Fruit fly (Drosophila melanogaster) whole organism, embryonic: ENCODE results near the gene CG8119.

ENCODE experiments used
- ATbp ChIP-seq: fragments of 200-800 bp; sonication (Bioruptor generic); optimal IDR thresholded peaks from 2 replicates; lab custom pipeline; 2017; ENCODE audit warnings: missing biosample characterization, mild to moderate bottlenecking, missing genetic modification characterization, missing genetic modification reagents
- BEAF-32 ChIP-seq: fragments of 200-800 bp; sonication (Bioruptor generic); optimal IDR thresholded peaks from 3 replicates; lab custom pipeline; 2017; ENCODE audit warnings: missing biosample characterization, missing genetic modification characterization, mild to moderate bottlenecking, moderate library complexity, missing genetic modification reagents
- Bdp1 ChIP-seq: fragments of 200-800 bp; sonication (Bioruptor generic); optimal IDR thresholded peaks from 3 replicates; lab custom pipeline; 2016; ENCODE audit warnings: missing biosample characterization, missing genetic modification characterization
- CG10321 ChIP-seq: fragments of 200-800 bp; sonication (Bioruptor generic); IDR thresholded peaks from 2 replicates; pipeline ENCODE4 v1.3.6; 2022; ENCODE audit warnings: missing biosample characterization, missing genetic modification characterization
- CG10565 ChIP-seq: fragments of 200-800 bp; sonication (Bioruptor generic); optimal IDR thresholded peaks from 3 replicates; lab custom pipeline; 2016; ENCODE audit warnings: missing biosample characterization, mild to moderate bottlenecking, missing genetic modification characterization
- CG11247 ChIP-seq: fragments of 200-800 bp; sonication (Bioruptor generic); IDR thresholded peaks from 2 replicates; pipeline ENCODE4 v1.3.6; 2022; ENCODE audit warnings: missing biosample characterization, missing genetic modification characterization
- CG12071 ChIP-seq: fragments of 200-800 bp; sonication (Bioruptor generic); optimal IDR thresholded peaks from 3 replicates; lab custom pipeline; 2018; ENCODE audit warnings: missing biosample characterization, mild to moderate bottlenecking, missing genetic modification characterization
- CG12942 ChIP-seq: fragments of 200-800 bp; sonication (Bioruptor generic); optimal IDR thresholded peaks from 3 replicates; lab custom pipeline; 2016; ENCODE audit warnings: missing biosample characterization, missing genetic modification characterization
- CG15269 ChIP-seq: fragments of 200-800 bp; sonication (Bioruptor generic); optimal IDR thresholded peaks from 2 replicates; lab custom pipeline; 2018; ENCODE audit warnings: missing biosample characterization, mild to moderate bottlenecking, missing genetic modification characterization, moderate library complexity
- CG18619 ChIP-seq: fragments of 200-800 bp; sonication (Bioruptor generic); optimal IDR thresholded peaks from 3 replicates; lab custom pipeline; 2017; ENCODE audit warnings: missing biosample characterization, mild to moderate bottlenecking, missing genetic modification characterization
- CG2120 ChIP-seq: fragments of 200-800 bp; sonication (Bioruptor generic); optimal IDR thresholded peaks from 3 replicates; lab custom pipeline; 2016; ENCODE audit warnings: missing biosample characterization, missing genetic modification characterization
- CG2199 ChIP-seq: fragments of 200-800 bp; sonication (Bioruptor generic); IDR thresholded peaks from 3 replicates; pipeline ENCODE4 v1.3.6; 2022; ENCODE audit warnings: missing biosample characterization, missing genetic modification characterization
- CG2678 ChIP-seq: fragments of 200-800 bp; sonication (Bioruptor generic); optimal IDR thresholded peaks from 3 replicates; lab custom pipeline; 2019; ENCODE audit warnings: missing biosample characterization, mild to moderate bottlenecking, missing genetic modification characterization, moderate library complexity
- CG32532 ChIP-seq: fragments of 200-800 bp; sonication (Bioruptor generic); IDR thresholded peaks from 2 replicates; pipeline ENCODE4 v1.3.6; 2022; ENCODE audit warnings: missing biosample characterization, missing genetic modification characterization
- CG3995 ChIP-seq: fragments of 200-800 bp; sonication (Bioruptor generic); optimal IDR thresholded peaks from 3 replicates; lab custom pipeline; 2016; ENCODE audit warnings: missing biosample characterization, missing genetic modification characterization
- CG43689 ChIP-seq: fragments of 200-800 bp; sonication (Bioruptor generic); IDR thresholded peaks from 2 replicates; pipeline ENCODE4 v1.3.6; 2022; ENCODE audit warnings: missing biosample characterization, missing genetic modification characterization
- CG4707 ChIP-seq: fragments of 200-800 bp; sonication (Bioruptor generic); optimal IDR thresholded peaks from 2 replicates; lab custom pipeline; 2018; ENCODE audit warnings: missing biosample characterization, mild to moderate bottlenecking, missing genetic modification characterization, moderate library complexity
- CG6689 ChIP-seq: fragments of 200-800 bp; sonication (Bioruptor generic); IDR thresholded peaks from 2 replicates; pipeline ENCODE4 v1.3.6; 2022; ENCODE audit warnings: missing biosample characterization, missing genetic modification characterization
- CG8290 ChIP-seq, 3 experiments: fragments of 200-800 bp; sonication (Bioruptor generic); optimal IDR thresholded peaks; 2 replicates each; lab custom pipeline; 2016 to 2019; ENCODE audit warnings: missing biosample characterization in 3 of 3, missing genetic modification characterization in 3 of 3, mild to moderate bottlenecking in 2 of 3, moderate library complexity in 1 of 3
- CG8359 ChIP-seq: fragments of 200-800 bp; sonication (Bioruptor generic); optimal IDR thresholded peaks from 2 replicates; lab custom pipeline; 2017; ENCODE audit warnings: missing biosample characterization, mild to moderate bottlenecking, missing genetic modification characterization, borderline replicate concordance
- Chrac-16 ChIP-seq: fragments of 200-800 bp; sonication (Bioruptor generic); optimal IDR thresholded peaks from 3 replicates; lab custom pipeline; 2016; ENCODE audit warnings: missing biosample characterization, missing genetic modification characterization
- Dbx ChIP-seq: fragments of 200-800 bp; sonication (Bioruptor generic); IDR thresholded peaks from 3 replicates; pipeline ENCODE4 v1.3.6; 2022; ENCODE audit warnings: missing biosample characterization, missing genetic modification characterization
- Dek ChIP-seq: fragments of 200-800 bp; sonication (Bioruptor generic); optimal IDR thresholded peaks from 3 replicates; lab custom pipeline; 2019; ENCODE audit warnings: missing biosample characterization, mild to moderate bottlenecking, missing genetic modification characterization, moderate library complexity
- Dfd ChIP-seq, 2 experiments: fragments of >200 bp; optimal IDR thresholded peaks; 2 replicates each; lab custom pipeline; 2017; ENCODE audit warnings: missing biosample characterization in 2 of 2, missing genetic modification characterization in 2 of 2
- Dip3 ChIP-seq: fragments of 200-800 bp; sonication (Bioruptor generic); optimal IDR thresholded peaks from 3 replicates; lab custom pipeline; 2016; ENCODE audit warnings: missing biosample characterization, missing genetic modification characterization
- Fer1 ChIP-seq: fragments of 200-800 bp; sonication (Bioruptor generic); optimal IDR thresholded peaks from 2 replicates; lab custom pipeline; 2017; ENCODE audit warnings: missing biosample characterization, mild to moderate bottlenecking, missing genetic modification characterization
- Fer3 ChIP-seq: fragments of 200-800 bp; sonication (Bioruptor generic); optimal IDR thresholded peaks from 2 replicates; lab custom pipeline; 2018; ENCODE audit warnings: missing biosample characterization, mild to moderate bottlenecking, missing genetic modification characterization, moderate library complexity
- Hand ChIP-seq: fragments of 200-800 bp; sonication (Bioruptor generic); optimal IDR thresholded peaks from 2 replicates; lab custom pipeline; 2017; ENCODE audit warnings: mild to moderate bottlenecking, missing biosample characterization, missing genetic modification reagents, missing genetic modification characterization
- MBD-R2 ChIP-seq: fragments of 200-800 bp; sonication (Bioruptor generic); IDR thresholded peaks from 2 replicates; pipeline ENCODE4 v1.3.6; 2022; ENCODE audit warnings: missing biosample characterization, missing genetic modification characterization
- Med ChIP-seq: fragments of 200-800 bp; sonication (Bioruptor generic); peaks from one replicate; lab custom pipeline; 2016; ENCODE audit warnings: missing biosample characterization, missing genetic modification characterization, mild to moderate bottlenecking, inconsistent platforms, moderate library complexity
- Opbp ChIP-seq: fragments of 200-800 bp; sonication (Bioruptor generic); IDR thresholded peaks from 3 replicates; pipeline ENCODE4 v1.3.6; 2022; ENCODE audit warnings: missing biosample characterization, missing genetic modification characterization; ENCODE audit not compliant: partially characterized antibody
- Poxn ChIP-seq: fragments of 200-800 bp; sonication (Bioruptor generic); IDR thresholded peaks from 2 replicates; pipeline ENCODE4 v1.3.6; 2022; ENCODE audit warnings: missing biosample characterization, missing genetic modification characterization
- Ptx1 ChIP-seq: fragments of 200-800 bp; sonication (Bioruptor generic); IDR thresholded peaks from 2 replicates; pipeline ENCODE4 v1.3.6; 2022; ENCODE audit warnings: missing biosample characterization, missing genetic modification characterization
- Rx ChIP-seq: fragments of 200-800 bp; sonication (Bioruptor generic); IDR thresholded peaks from 2 replicates; pipeline ENCODE4 v1.3.6; 2022; ENCODE audit warnings: missing biosample characterization, missing genetic modification characterization
- Xrp1 ChIP-seq: fragments of 200-800 bp; sonication (Bioruptor generic); IDR thresholded peaks from 2 replicates; pipeline ENCODE4 v1.3.6; 2022; ENCODE audit warnings: missing biosample characterization, missing genetic modification characterization
- bcd ChIP-seq: fragments of 200-800 bp; sonication (Bioruptor generic); optimal IDR thresholded peaks from 2 replicates; lab custom pipeline; 2017; ENCODE audit warnings: missing biosample characterization, mild to moderate bottlenecking, missing genetic modification characterization
- chinmo ChIP-seq: fragments of 200-800 bp; sonication (Bioruptor generic); IDR thresholded peaks from 4 replicates; pipeline ENCODE4 v1.3.6; 2022; ENCODE audit warnings: missing biosample characterization, missing genetic modification characterization; ENCODE audit not compliant: partially characterized antibody
- crc ChIP-seq: fragments of 200-800 bp; sonication (Bioruptor generic); optimal IDR thresholded peaks from 2 replicates; lab custom pipeline; 2016; ENCODE audit warnings: missing biosample characterization, missing genetic modification characterization
- dpn ChIP-seq, 2 experiments: fragments of 200-800 bp; sonication (Bioruptor generic); optimal IDR thresholded peaks; 3 replicates each; lab custom pipeline; 2016; ENCODE audit warnings: missing biosample characterization in 2 of 2, missing genetic modification characterization in 2 of 2
- ken ChIP-seq: fragments of 200-800 bp; sonication (Bioruptor generic); IDR thresholded peaks from 3 replicates; pipeline ENCODE4 v1.3.6; 2022; ENCODE audit warnings: missing biosample characterization, missing genetic modification characterization
- pita ChIP-seq: fragments of 200-800 bp; sonication (Bioruptor generic); optimal IDR thresholded peaks from 2 replicates; lab custom pipeline; 2017; ENCODE audit warnings: missing biosample characterization, mild to moderate bottlenecking, missing genetic modification characterization
- row ChIP-seq: fragments of 200-800 bp; sonication (Bioruptor generic); IDR thresholded peaks from 3 replicates; pipeline ENCODE4 v1.3.6; 2022; ENCODE audit warnings: missing biosample characterization, missing genetic modification characterization
- scrt ChIP-seq: fragments of 200-800 bp; sonication (Bioruptor generic); optimal IDR thresholded peaks from 2 replicates; lab custom pipeline; 2018; ENCODE audit warnings: missing biosample characterization, mild to moderate bottlenecking, missing genetic modification characterization, moderate library complexity
- shn ChIP-seq: fragments of 200-800 bp; sonication (Bioruptor generic); optimal IDR thresholded peaks from 3 replicates; lab custom pipeline; 2016; ENCODE audit warnings: missing biosample characterization, missing genetic modification characterization
- sna ChIP-seq: fragments of 200-800 bp; sonication (Bioruptor generic); IDR thresholded peaks from 2 replicates; pipeline ENCODE4 v1.3.6; 2022; ENCODE audit warnings: missing biosample characterization, missing genetic modification characterization; ENCODE audit not compliant: partially characterized antibody
- sug ChIP-seq: fragments of 200-800 bp; optimal IDR thresholded peaks from 2 replicates; lab custom pipeline; 2019; ENCODE audit warnings: missing biosample characterization, mild to moderate bottlenecking, missing genetic modification characterization, moderate library complexity
- tna ChIP-seq: fragments of 200-800 bp; sonication (Bioruptor generic); IDR thresholded peaks from 2 replicates; pipeline ENCODE4 v1.3.6; 2022; ENCODE audit warnings: missing biosample characterization, missing genetic modification characterization; ENCODE audit not compliant: partially characterized antibody
- vnd ChIP-seq: fragments of 200-800 bp; sonication (Bioruptor generic); IDR thresholded peaks from 3 replicates; pipeline ENCODE4 v1.3.6; 2022; ENCODE audit warnings: missing biosample characterization, missing genetic modification characterization; ENCODE audit not compliant: partially characterized antibody
- wdn ChIP-seq: fragments of 200-800 bp; sonication (Bioruptor generic); IDR thresholded peaks from 2 replicates; pipeline ENCODE4 v1.3.6; 2022; ENCODE audit warnings: missing biosample characterization, missing genetic modification characterization

CG8119 gene

dm6 chrX:15703720-15704206, 41.4 kb downstream of the CG8119 start, which contains the start of the genes Pis and Hap40 (continued):
- TF ChIP-seq BEAF-32 (GFP tag; lab: Kevin White, UChicago) (peak; percentile 56), CG18619 (GFP tag; lab: Kevin White, UChicago) (peak; percentile 72), CG12071 (GFP tag; lab: Kevin White, UChicago) (no peak), CG3995 (GFP tag; lab: Kevin White, UChicago) (peak; percentile 69), sug (tag; lab: Kevin White, UChicago) (peak; percentile 80), Rx (GFP tag; lab: Robert Waterston, UW) (peak; percentile 30; the same call in 1 of the 2 replicates), Dbx (GFP tag; lab: Robert Waterston, UW) (0 out of 3 replicates have a peak, but pooled peaks have one; percentile 49), chinmo (no peak), dpn (GFP tag; optimal IDR thresholded peaks at IDR 0.05; lab: Kevin White, UChicago) (peak; percentile 51 to 78), Dip3 (GFP tag; lab: Kevin White, UChicago) (peak; percentile 45), Poxn (GFP tag; lab: Robert Waterston, UW) (peak; percentile 35; the same call in 1 of the 2 replicates), Fer3 (tag; lab: Kevin White, UChicago) (peak; percentile 66), scrt (no peak), CG8290 (GFP tag; optimal IDR thresholded peaks at IDR 0.05; lab: Kevin White, UChicago) (peak; percentile 37), CG8290 (tag; optimal IDR thresholded peaks at IDR 0.05; lab: Kevin White, UChicago) (no peak), Chrac-16 (GFP tag; lab: Kevin White, UChicago) (peak; percentile 74), crc (GFP tag; lab: Kevin White, UChicago) (no peak), MBD-R2 (GFP tag; lab: Robert Waterston, UW) (peak; percentile 48; the same call in 1 of the 2 replicates), Med (GFP tag; lab: Kevin White, UChicago) (peak; percentile 87), sna (GFP tag; lab: Robert Waterston, UW) (no peak), vnd (GFP tag; lab: Robert Waterston, UW) (no peak), CG12942 (peak; percentile 55), wdn (GFP tag; lab: Robert Waterston, UW) (peak; percentile 29; the same call in 1 of the 2 replicates), Bdp1 (GFP tag; lab: Kevin White, UChicago) (no peak), Ptx1 (GFP tag; lab: Robert Waterston, UW) (peak; percentile 79), ken (GFP tag; lab: Robert Waterston, UW) (peak; percentile 67; the same call in 2 of the 3 replicates), shn (GFP tag; lab: Kevin White, UChicago) (peak; percentile 41), tna (GFP tag; lab: Robert Waterston, UW) (no peak), pita (GFP tag; lab: Kevin White, UChicago) (no peak), CG8359 (GFP tag; lab: Kevin White, UChicago) (no peak), CG10565 (GFP tag; lab: Kevin White, UChicago) (no peak)

DNA sequence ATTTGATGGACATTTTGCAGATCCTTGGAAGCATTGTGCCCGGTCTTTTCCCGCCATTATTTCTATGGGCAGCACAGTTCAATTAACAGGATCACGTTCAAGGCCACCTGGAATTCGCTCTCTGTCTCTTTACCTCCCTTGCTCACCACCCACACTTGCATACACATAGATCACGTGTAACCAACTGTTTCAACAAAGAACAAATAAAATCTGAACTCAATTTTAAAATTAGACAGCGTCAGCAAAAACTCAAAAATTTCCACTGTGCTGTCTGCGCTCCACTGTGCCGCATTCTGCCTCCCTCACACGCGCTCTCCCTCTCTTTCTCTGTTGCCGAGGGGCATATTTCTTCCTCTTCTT, 47.2 kb downstream of the CG8119 start:
- TF ChIP-seq Fer1 (GFP tag; lab: Kevin White, UChicago) = peak; percentile 13
- TF ChIP-seq CG12071 (GFP tag; lab: Kevin White, UChicago) = peak; percentile 15
- TF ChIP-seq CG32532 (GFP tag; lab: Robert Waterston, UW) = peak; percentile 34; the same call in 1 of the 2 replicates
- TF ChIP-seq CG2199 (GFP tag; lab: Robert Waterston, UW) = 0 out of 3 replicates have a peak, but pooled peaks have one; percentile 12
- TF ChIP-seq bcd = peak; percentile 19
- TF ChIP-seq CG4707 (GFP tag; lab: Kevin White, UChicago) = peak; percentile 98
- peak; percentile 20 for TF ChIP-seq ATbp
- peak; percentile 60 for TF ChIP-seq row
- no peak for TF ChIP-seq Dfd (GFP tag; optimal IDR thresholded peaks at IDR 0.05; lab: Kevin White, UChicago)
- peak; percentile 35 for TF ChIP-seq CG15269 (tag; lab: Kevin White, UChicago)
- TF ChIP-seq Xrp1 (GFP tag; lab: Robert Waterston, UW) = peak; percentile 34; the same call in 1 of the 2 replicates
- no peak for TF ChIP-seq Opbp
- peak; percentile 44 for TF ChIP-seq CG10321 (GFP tag; lab: Robert Waterston, UW)
- 0 out of 2 replicates have a peak, but pooled peaks have one; percentile 15 for TF ChIP-seq CG6689 (GFP tag; lab: Robert Waterston, UW)
- peak; percentile 15 for TF ChIP-seq Dek (tag; lab: Kevin White, UChicago)
- TF ChIP-seq CG11247 (GFP tag; lab: Robert Waterston, UW) = 0 out of 2 replicates have a peak, but pooled peaks have one; percentile 5
- peak; percentile 3 for TF ChIP-seq CG2678 (tag; lab: Kevin White, UChicago)
- peak; percentile 8 for TF ChIP-seq CG2120
- no peak for TF ChIP-seq CG43689 (GFP tag; lab: Robert Waterston, UW)
- no peak for TF ChIP-seq Hand (GFP tag; lab: Kevin White, UChicago)
